Fruit fly (Drosophila melanogaster) Kc167 (cell line): ENCODE data around the gene Catsup.

ENCODE experiments used
- Myc ChIP-seq: fragments of >200 bp; optimal IDR thresholded peaks from 2 replicates; lab custom pipeline; 2017; ENCODE audit warnings: missing external identifiers
- Sin3A ChIP-seq: fragments of >200 bp; optimal IDR thresholded peaks from 2 replicates; lab custom pipeline; 2018; ENCODE audit warnings: missing external identifiers
- insv ChIP-seq: fragments of >200 bp; optimal IDR thresholded peaks from 3 replicates; lab custom pipeline; 2018; ENCODE audit warnings: missing external identifiers
- ttk ChIP-seq: sonication (Bioruptor generic); optimal IDR thresholded peaks from 2 replicates; lab custom pipeline; 2017; ENCODE audit warnings: missing external identifiers

DNA sequence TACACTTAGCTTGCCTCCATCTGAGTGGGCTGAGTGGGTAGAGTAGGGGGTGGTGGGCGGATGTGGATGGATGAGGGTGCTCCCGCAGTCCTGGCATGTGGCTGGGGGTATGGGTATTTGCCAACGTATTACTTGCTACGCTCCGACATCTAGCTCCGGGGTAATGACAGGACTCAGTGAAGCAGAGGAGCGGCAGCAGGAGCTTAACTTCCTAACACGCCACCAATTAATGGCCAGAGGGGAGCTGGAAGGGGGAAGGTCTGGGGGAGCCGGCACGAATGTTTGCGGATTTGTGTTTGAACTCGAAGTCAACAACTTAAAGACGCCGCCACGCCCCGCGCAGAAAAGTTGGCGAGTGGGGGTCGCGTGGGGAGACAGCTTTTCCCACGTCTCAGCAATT lies 23.4 kb upstream of the Catsup start:
- no peak for TF ChIP-seq ttk (lab: Kevin White, UChicago)
- no peak for TF ChIP-seq insv (lab: Kevin White, UChicago)
- TF ChIP-seq Sin3A, result no peak
- no peak for TF ChIP-seq Myc (lab: Kevin White, UChicago)
